Fruit fly (Drosophila melanogaster) whole organism, embryonic: ENCODE results near the gene CG43094.

ENCODE experiments used
- CG16815 ChIP-seq: fragments of 200-800 bp; sonication (Bioruptor generic); optimal IDR thresholded peaks from 3 replicates; lab custom pipeline; 2017; ENCODE audit warnings: missing biosample characterization, mild to moderate bottlenecking, missing genetic modification characterization
- CG31441 ChIP-seq: fragments of 200-800 bp; sonication (Bioruptor generic); IDR thresholded peaks from 2 replicates; pipeline ENCODE4 v1.3.6; 2022; ENCODE audit warnings: missing biosample characterization, missing genetic modification characterization
- CG32772 ChIP-seq: fragments of 200-800 bp; sonication (Bioruptor generic); IDR thresholded peaks from 2 replicates; pipeline ENCODE4 v1.3.6; 2022; ENCODE audit warnings: missing biosample characterization, missing genetic modification characterization
- CG4328 ChIP-seq: fragments of 200-800 bp; sonication (Bioruptor generic); optimal IDR thresholded peaks from 3 replicates; lab custom pipeline; 2017; ENCODE audit warnings: missing biosample characterization, missing genetic modification reagents, missing genetic modification characterization
- Dip3 ChIP-seq: fragments of 200-800 bp; sonication (Bioruptor generic); optimal IDR thresholded peaks from 3 replicates; lab custom pipeline; 2016; ENCODE audit warnings: missing biosample characterization, missing genetic modification characterization
- Dp ChIP-seq: fragments of 200-800 bp; sonication (Bioruptor generic); optimal IDR thresholded peaks from 2 replicates; lab custom pipeline; 2018; ENCODE audit warnings: missing biosample characterization, mild to moderate bottlenecking, missing genetic modification characterization, moderate library complexity
- GATAe ChIP-seq: fragments of 200-800 bp; sonication (Bioruptor generic); conservative IDR thresholded peaks from 2 replicates; pipeline ENCODE4 v1.3.6; 2022; ENCODE audit warnings: missing biosample characterization, missing genetic modification characterization
- HLH54F ChIP-seq: fragments of 200-800 bp; sonication (Bioruptor generic); optimal IDR thresholded peaks from 3 replicates; lab custom pipeline; 2016; ENCODE audit warnings: missing biosample characterization, missing genetic modification characterization
- Hmx ChIP-seq: fragments of 200-800 bp; sonication (Bioruptor generic); optimal IDR thresholded peaks from 2 replicates; lab custom pipeline; 2016; ENCODE audit warnings: missing biosample characterization, missing genetic modification characterization
- Nf-YB ChIP-seq: fragments of 200-800 bp; sonication (Bioruptor generic); optimal IDR thresholded peaks from 3 replicates; lab custom pipeline; 2019; ENCODE audit warnings: missing biosample characterization, mild to moderate bottlenecking, missing genetic modification characterization, moderate library complexity
- br ChIP-seq: fragments of >200 bp; optimal IDR thresholded peaks from 2 replicates; lab custom pipeline; 2017
- ftz-f1 ChIP-seq: fragments of 200-800 bp; sonication (Bioruptor generic); optimal IDR thresholded peaks from 2 replicates; lab custom pipeline; 2016; ENCODE audit warnings: missing biosample characterization, missing genetic modification characterization
- otp ChIP-seq: fragments of 200-800 bp; sonication (Bioruptor generic); IDR thresholded peaks from 3 replicates; pipeline ENCODE4, ENCODE4 v1.3.6; 2022; ENCODE audit warnings: missing biosample characterization, missing genetic modification characterization
- pros ChIP-seq: fragments of 200-800 bp; sonication (Bioruptor generic); optimal IDR thresholded peaks from 3 replicates; lab custom pipeline; 2019; ENCODE audit warnings: missing biosample characterization, mild to moderate bottlenecking, missing genetic modification characterization, moderate library complexity

DNA sequence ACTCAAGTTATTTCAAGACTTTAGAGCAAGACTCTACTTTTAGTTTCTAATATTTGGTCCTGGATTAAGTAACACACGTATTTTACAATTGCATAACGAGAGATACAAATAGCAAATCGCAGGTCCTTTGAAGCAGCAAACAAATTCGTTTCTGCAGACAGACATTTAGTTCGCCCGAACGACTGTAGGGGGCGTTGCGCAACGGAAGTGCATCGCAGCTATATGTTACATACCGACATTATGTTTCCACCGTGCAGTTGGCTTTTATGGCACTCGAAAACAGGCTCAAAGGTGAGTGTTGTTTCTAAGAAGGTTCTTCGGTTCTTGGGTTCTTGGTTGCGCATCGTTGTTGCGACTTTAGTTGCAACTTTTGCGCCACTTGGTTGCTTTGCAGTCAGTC is 39.5 kb upstream of the CG43094 start:
- no peak for TF ChIP-seq CG31441 (GFP tag; lab: Robert Waterston, UW)
- no peak for TF ChIP-seq CG32772
- TF ChIP-seq Hmx (GFP tag; lab: Kevin White, UChicago): no peak
- TF ChIP-seq CG16815 (GFP tag; lab: Kevin White, UChicago): no peak
- TF ChIP-seq HLH54F (GFP tag; lab: Kevin White, UChicago): no peak
- no peak for TF ChIP-seq br
- TF ChIP-seq CG4328 (GFP tag; lab: Kevin White, UChicago): no peak
- no peak for TF ChIP-seq pros (GFP tag; lab: Kevin White, UChicago)
- TF ChIP-seq Dip3 (GFP tag; lab: Kevin White, UChicago): no peak
- no peak for TF ChIP-seq Dp (GFP tag; lab: Kevin White, UChicago)
- no peak for TF ChIP-seq GATAe (GFP tag; lab: Robert Waterston, UW)
- no peak for TF ChIP-seq otp (GFP tag; lab: Robert Waterston, UW)
- no peak for TF ChIP-seq Nf-YB (GFP tag; lab: Kevin White, UChicago)
- no peak for TF ChIP-seq ftz-f1 (GFP tag; lab: Kevin White, UChicago)
